Worm (Caenorhabditis elegans) whole organism, L3 larva: ENCODE results near the gene C27D6.11.

ENCODE experiments used
- R02D3.7 ChIP-seq: fragments of 150-350 bp; optimal IDR thresholded peaks from 2 replicates; lab custom pipeline; 2014; ENCODE audit warnings: missing biosample characterization, missing genetic modification characterization
- ZK546.5 ChIP-seq: sonication (generic microtip); optimal IDR thresholded peaks from 2 replicates; lab custom pipeline; 2017; ENCODE audit warnings: missing biosample characterization, missing genetic modification characterization
- aly-2 ChIP-seq: fragments of 150-350 bp; optimal IDR thresholded peaks from 2 replicates; lab custom pipeline; 2014; ENCODE audit warnings: missing biosample characterization, missing genetic modification characterization
- ama-1 ChIP-seq: fragments of 150-350 bp; optimal IDR thresholded peaks from 2 replicates; lab custom pipeline; 2018
- ceh-16 ChIP-seq: sonication (generic microtip); optimal IDR thresholded peaks from 2 replicates; lab custom pipeline; 2017; ENCODE audit warnings: missing biosample characterization, missing genetic modification characterization
- ceh-28 ChIP-seq: fragments of 150-350 bp; optimal IDR thresholded peaks from 2 replicates; lab custom pipeline; 2014; ENCODE audit warnings: missing biosample characterization, missing genetic modification reagents, missing genetic modification characterization
- egl-27 ChIP-seq: sonication (generic microtip); optimal IDR thresholded peaks from 4 replicates; lab custom pipeline; 2017; ENCODE audit warnings: missing biosample characterization, missing genetic modification reagents, missing genetic modification characterization
- elt-2 ChIP-seq: sonication (generic microtip); optimal IDR thresholded peaks from 2 replicates; lab custom pipeline; 2016; ENCODE audit warnings: missing genetic modification reagents, mild to moderate bottlenecking, missing genetic modification characterization, missing compliant biosample characterization
- elt-3 ChIP-seq, 3 experiments: fragments of 150-350 bp in 1 of 3; sonication (generic microtip) in 2 of 3; optimal IDR thresholded peaks; 2 replicates in 2 of 3; 4 replicates in 1 of 3; lab custom pipeline; 2014 to 2017; ENCODE audit warnings: missing biosample characterization in 3 of 3, missing genetic modification characterization in 3 of 3
- eor-1 ChIP-seq, 2 experiments: fragments of 150-350 bp; optimal IDR thresholded peaks; 2 replicates each; lab custom pipeline; 2014 to 2018; ENCODE audit warnings: missing biosample characterization in 2 of 2, missing genetic modification characterization in 2 of 2
- fkh-10 ChIP-seq: sonication (generic microtip); optimal IDR thresholded peaks from 2 replicates; lab custom pipeline; 2017; ENCODE audit warnings: missing biosample characterization, missing genetic modification reagents, missing genetic modification characterization
- hmg-11 ChIP-seq: sonication (generic microtip); optimal IDR thresholded peaks from 2 replicates; lab custom pipeline; 2016; ENCODE audit warnings: missing genetic modification characterization, missing compliant biosample characterization
- jun-1 ChIP-seq: fragments of 150-350 bp; optimal IDR thresholded peaks from 2 replicates; lab custom pipeline; 2014; ENCODE audit warnings: missing biosample characterization, missing genetic modification reagents, missing genetic modification characterization
- lin-39 ChIP-seq: fragments of 150-350 bp; optimal IDR thresholded peaks from 2 replicates; lab custom pipeline; 2018; ENCODE audit warnings: missing biosample characterization, missing genetic modification reagents, missing genetic modification characterization
- lsy-12 ChIP-seq: sonication (generic microtip); optimal IDR thresholded peaks from 2 replicates; lab custom pipeline; 2016; ENCODE audit warnings: mild to moderate bottlenecking, missing genetic modification characterization, missing compliant biosample characterization
- mdl-1 ChIP-seq: fragments of 150-350 bp; optimal IDR thresholded peaks from 2 replicates; lab custom pipeline; 2014; ENCODE audit warnings: missing biosample characterization, missing genetic modification characterization
- mml-1 ChIP-seq: fragments of 150-350 bp; sonication (generic microtip); optimal IDR thresholded peaks from 3 replicates; lab custom pipeline; 2014; ENCODE audit warnings: missing biosample characterization, missing genetic modification characterization
- nfya-1 ChIP-seq: sonication (generic microtip); optimal IDR thresholded peaks from 2 replicates; lab custom pipeline; 2017; ENCODE audit warnings: missing genetic modification characterization, mild to moderate bottlenecking, missing compliant biosample characterization, antibody characterized with exemption, moderate library complexity; ENCODE audit not compliant: insufficient read depth
- nhr-11 ChIP-seq: fragments of 150-350 bp; optimal IDR thresholded peaks from 2 replicates; lab custom pipeline; 2014; ENCODE audit warnings: missing biosample characterization, missing genetic modification characterization
- nhr-12 ChIP-seq: fragments of 150-350 bp; optimal IDR thresholded peaks from 2 replicates; lab custom pipeline; 2014; ENCODE audit warnings: missing biosample characterization, missing genetic modification characterization
- nhr-237 ChIP-seq: fragments of 150-350 bp; optimal IDR thresholded peaks from 2 replicates; lab custom pipeline; 2014; ENCODE audit warnings: missing biosample characterization, missing genetic modification characterization
- nhr-28 ChIP-seq: fragments of 150-350 bp; optimal IDR thresholded peaks from 2 replicates; lab custom pipeline; 2014; ENCODE audit warnings: missing biosample characterization, missing genetic modification characterization
- nhr-43 ChIP-seq: sonication (generic microtip); optimal IDR thresholded peaks from 2 replicates; lab custom pipeline; 2016; ENCODE audit warnings: mild to moderate bottlenecking, missing genetic modification characterization, missing compliant biosample characterization; ENCODE audit not compliant: poor library complexity, severe bottlenecking
- nhr-67 ChIP-seq: fragments of 150-350 bp; optimal IDR thresholded peaks from 2 replicates; lab custom pipeline; 2014; ENCODE audit warnings: missing biosample characterization, missing genetic modification characterization
- nhr-76 ChIP-seq: fragments of 150-350 bp; sonication (generic microtip); optimal IDR thresholded peaks from 5 replicates; lab custom pipeline; 2014; ENCODE audit warnings: missing biosample characterization, missing genetic modification characterization
- nhr-77 ChIP-seq: fragments of 150-350 bp; optimal IDR thresholded peaks from 2 replicates; lab custom pipeline; 2014; ENCODE audit warnings: missing biosample characterization, missing genetic modification characterization
- pqm-1 ChIP-seq: fragments of 150-350 bp; optimal IDR thresholded peaks from 2 replicates; lab custom pipeline; 2017; ENCODE audit warnings: missing biosample characterization, missing genetic modification characterization, inconsistent platforms
- skn-1 ChIP-seq: fragments of 150-350 bp; optimal IDR thresholded peaks from 2 replicates; lab custom pipeline; 2014; ENCODE audit warnings: missing biosample characterization, missing genetic modification characterization
- unc-39 ChIP-seq: sonication (generic microtip); optimal IDR thresholded peaks from 4 replicates; lab custom pipeline; 2017; ENCODE audit warnings: missing biosample characterization, missing genetic modification characterization
- unc-62 ChIP-seq: fragments of 150-350 bp; sonication (generic microtip); optimal IDR thresholded peaks from 4 replicates; lab custom pipeline; 2014; ENCODE audit warnings: missing biosample characterization, missing genetic modification reagents, missing genetic modification characterization
- zag-1 ChIP-seq: fragments of 150-350 bp; optimal IDR thresholded peaks from 2 replicates; lab custom pipeline; 2014; ENCODE audit warnings: missing biosample characterization, missing genetic modification characterization

The C27D6.11 gene

DNA sequence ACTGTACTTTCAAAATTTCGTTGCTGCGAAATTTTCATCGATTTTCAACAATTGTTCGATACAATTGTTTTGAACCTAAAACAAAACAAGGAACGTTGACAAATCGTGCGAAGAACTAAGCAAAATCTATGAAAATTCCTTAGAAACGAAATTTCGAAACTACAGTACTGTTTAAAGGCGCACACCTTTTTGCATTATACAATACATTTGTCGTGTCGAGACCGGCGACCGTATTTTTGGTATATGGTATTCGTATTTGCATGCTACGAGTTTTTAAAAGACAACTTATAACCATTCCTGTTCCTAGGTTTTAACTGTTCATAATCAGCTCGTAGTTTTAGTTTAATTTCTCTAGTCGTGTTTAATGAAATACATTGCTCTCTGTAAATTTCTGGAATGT lies 17.6 kb upstream of the C27D6.11 start:
- peak; percentile 28 for TF ChIP-seq elt-2
- TF ChIP-seq jun-1 (tag; lab: Kevin White, UChicago) = no peak
- peak; percentile 36 for TF ChIP-seq nhr-43 (tag; lab: Kevin White, UChicago)
- no peak for TF ChIP-seq nhr-76 (tag; lab: Kevin White, UChicago)
- TF ChIP-seq mdl-1 (tag; lab: Kevin White, UChicago) = no peak
- TF ChIP-seq hmg-11 (tag; lab: Kevin White, UChicago) = no peak
- no peak for TF ChIP-seq ceh-16 (tag; lab: Kevin White, UChicago)
- no peak for TF ChIP-seq unc-62 (GFP tag; lab: Kevin White, UChicago)
- peak; percentile 23 for TF ChIP-seq ama-1 (lab: Kevin White, UChicago)
- TF ChIP-seq, all 47 proteins: peak for 3

- TF ChIP-seq mml-1 (tag; lab: Kevin White, UChicago) (no peak), nfya-1 (tag; lab: Kevin White, UChicago) (no peak), lsy-12 (tag; lab: Kevin White, UChicago) (no peak), mdl-1 (tag; lab: Kevin White, UChicago) (no peak), jun-1 (tag; lab: Kevin White, UChicago) (no peak), lin-39 (tag; lab: Kevin White, UChicago) (no peak), nhr-76 (tag; lab: Kevin White, UChicago) (no peak), nhr-237 (tag; lab: Kevin White, UChicago) (no peak), fkh-10 (GFP tag; lab: Kevin White, UChicago) (no peak), elt-3 (tag; optimal IDR thresholded peaks at IDR 0.05; lab: Kevin White, UChicago) (no peak), ceh-28 (tag; lab: Kevin White, UChicago) (no peak), nhr-11 (tag; lab: Kevin White, UChicago) (no peak), zag-1 (tag; lab: Kevin White, UChicago) (no peak)
These were observed 16.9 kb upstream of the C27D6.11 start, which contains the start of gene C27D6.12 for ce11 chrII:5177902-5178301. Gene C27D6.12 (minus strand): TSS chrII:5178002.

ce11 chrII:5176934-5177333 lies 15.9 kb upstream of the C27D6.11 start:
- TF ChIP-seq unc-62 (GFP tag; lab: Kevin White, UChicago) = no peak
- no peak for TF ChIP-seq skn-1 (tag; lab: Kevin White, UChicago)
- TF ChIP-seq nhr-43 (tag; lab: Kevin White, UChicago) = no peak
- no peak for TF ChIP-seq eor-1 (tag; optimal IDR thresholded peaks at IDR 0.05; lab: Kevin White, UChicago)
- TF ChIP-seq nhr-237 (tag; lab: Kevin White, UChicago) = no peak

DNA sequence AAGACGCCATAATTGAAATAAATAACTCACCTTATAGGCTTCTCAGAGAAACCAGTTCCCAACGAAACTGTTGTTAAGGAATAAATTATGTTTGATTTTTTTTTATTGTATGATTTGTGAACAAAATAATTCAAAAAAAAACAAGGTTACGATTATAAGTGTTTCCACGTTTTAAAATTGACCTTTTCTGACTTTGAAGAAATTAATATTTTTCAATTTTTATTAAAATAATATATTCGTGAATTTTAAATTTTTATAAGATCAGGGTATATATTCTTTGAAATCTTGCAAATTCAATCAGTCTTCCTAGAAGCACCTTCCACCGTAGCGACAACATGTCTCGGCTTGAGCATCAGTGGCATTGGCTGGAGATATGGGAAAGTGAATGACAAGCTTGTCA lies 13.4 kb upstream of the C27D6.11 start, which contains the start of gene C27D6.3:
C27D6.3 (minus strand) TSS at position 101 of the 400 bp plus-strand sequence.
- TF ChIP-seq ceh-28 (tag; lab: Kevin White, UChicago) (no peak), nhr-237 (tag; lab: Kevin White, UChicago) (no peak), unc-39 (tag; lab: Kevin White, UChicago) (no peak), hmg-11 (tag; lab: Kevin White, UChicago) (no peak)

DNA sequence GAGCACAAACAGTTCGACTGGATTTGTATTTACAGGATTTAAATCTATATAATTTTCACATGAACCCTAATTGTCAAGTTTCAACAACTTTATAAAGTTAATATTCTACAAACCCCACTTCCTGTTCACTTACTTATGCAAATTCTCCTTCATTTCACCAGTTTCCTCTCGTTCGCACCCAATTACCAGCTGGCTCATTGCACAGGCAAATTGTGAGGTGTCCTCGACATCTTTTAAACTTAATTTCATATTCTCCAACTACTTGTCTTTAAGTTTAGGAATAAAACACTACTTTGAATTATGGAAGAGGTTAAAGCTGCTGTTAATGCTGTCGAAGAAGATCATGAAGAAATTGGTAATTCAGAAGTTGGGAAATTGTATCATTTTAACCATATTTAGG lies 11.4 kb upstream of the C27D6.11 start, which contains the start of gene C27D6.1:
C27D6.1 (plus strand) TSS at position 301 of the 400 bp plus-strand sequence.
- no peak for TF ChIP-seq aly-2
- no peak for TF ChIP-seq nhr-76 (tag; lab: Kevin White, UChicago)
- no peak for TF ChIP-seq skn-1 (tag; lab: Kevin White, UChicago)
- no peak for TF ChIP-seq ZK546.5 (tag; lab: Kevin White, UChicago)
- TF ChIP-seq nhr-77 (tag; lab: Kevin White, UChicago) = no peak
- TF ChIP-seq nhr-28 (tag; lab: Kevin White, UChicago) = no peak
- TF ChIP-seq nhr-237 (tag; lab: Kevin White, UChicago) = no peak
- no peak for TF ChIP-seq mml-1 (tag; lab: Kevin White, UChicago)
- TF ChIP-seq lin-39 (tag; lab: Kevin White, UChicago) = no peak
- no peak for TF ChIP-seq pqm-1 (tag; lab: Kevin White, UChicago)
- no peak for TF ChIP-seq egl-27 (tag; lab: Kevin White, UChicago)
- TF ChIP-seq nhr-67 (tag; lab: Kevin White, UChicago) = no peak
- TF ChIP-seq nhr-12 (tag; lab: Kevin White, UChicago) = no peak
- no peak for TF ChIP-seq nhr-43 (tag; lab: Kevin White, UChicago)
- TF ChIP-seq R02D3.7 (tag; lab: Kevin White, UChicago) = no peak
